Worm (Caenorhabditis elegans) whole organism, L3 larva: ENCODE data around the gene mfsd-6.

Experiments
- R02D3.7 ChIP-seq: fragments of 150-350 bp; optimal IDR thresholded peaks from 2 replicates; lab custom pipeline; 2014; ENCODE audit warnings: missing biosample characterization, missing genetic modification characterization
- ZK546.5 ChIP-seq: sonication (generic microtip); optimal IDR thresholded peaks from 2 replicates; lab custom pipeline; 2017; ENCODE audit warnings: missing biosample characterization, missing genetic modification characterization
- ama-1 ChIP-seq: fragments of 150-350 bp; optimal IDR thresholded peaks from 2 replicates; lab custom pipeline; 2018
- ceh-16 ChIP-seq: sonication (generic microtip); optimal IDR thresholded peaks from 2 replicates; lab custom pipeline; 2017; ENCODE audit warnings: missing biosample characterization, missing genetic modification characterization
- ceh-82 ChIP-seq: fragments of 150-350 bp; optimal IDR thresholded peaks from 2 replicates; lab custom pipeline; 2014; ENCODE audit warnings: missing biosample characterization, missing genetic modification characterization
- ceh-9 ChIP-seq: sonication (generic microtip); optimal IDR thresholded peaks from 2 replicates; lab custom pipeline; 2018; ENCODE audit warnings: missing biosample characterization, missing genetic modification characterization
- daf-12 ChIP-seq: fragments of 150-350 bp; optimal IDR thresholded peaks from 2 replicates; lab custom pipeline; 2014; ENCODE audit warnings: missing biosample characterization, missing genetic modification reagents, missing genetic modification characterization
- egl-27 ChIP-seq: sonication (generic microtip); optimal IDR thresholded peaks from 4 replicates; lab custom pipeline; 2017; ENCODE audit warnings: missing biosample characterization, missing genetic modification reagents, missing genetic modification characterization
- egl-5 ChIP-seq: fragments of 150-350 bp; optimal IDR thresholded peaks from 2 replicates; lab custom pipeline; 2017; ENCODE audit warnings: missing biosample characterization, missing genetic modification reagents, missing genetic modification characterization, inconsistent platforms
- elt-1 ChIP-seq: fragments of 150-350 bp; optimal IDR thresholded peaks from 2 replicates; lab custom pipeline; 2014; ENCODE audit warnings: missing biosample characterization, missing genetic modification characterization
- elt-2 ChIP-seq: sonication (generic microtip); optimal IDR thresholded peaks from 2 replicates; lab custom pipeline; 2016; ENCODE audit warnings: missing genetic modification reagents, mild to moderate bottlenecking, missing genetic modification characterization, missing compliant biosample characterization
- eor-1 ChIP-seq, 2 experiments: fragments of 150-350 bp; optimal IDR thresholded peaks; 2 replicates each; lab custom pipeline; 2014 to 2018; ENCODE audit warnings: missing biosample characterization in 2 of 2, missing genetic modification characterization in 2 of 2
- fkh-10 ChIP-seq: sonication (generic microtip); optimal IDR thresholded peaks from 2 replicates; lab custom pipeline; 2017; ENCODE audit warnings: missing biosample characterization, missing genetic modification reagents, missing genetic modification characterization
- fkh-2 ChIP-seq: fragments of 150-350 bp; optimal IDR thresholded peaks from 2 replicates; lab custom pipeline; 2014; ENCODE audit warnings: missing biosample characterization, missing genetic modification reagents, missing genetic modification characterization
- fos-1 ChIP-seq: fragments of 150-350 bp; optimal IDR thresholded peaks from 2 replicates; lab custom pipeline; 2014; ENCODE audit warnings: missing biosample characterization, missing genetic modification characterization
- hmg-11 ChIP-seq: sonication (generic microtip); optimal IDR thresholded peaks from 2 replicates; lab custom pipeline; 2016; ENCODE audit warnings: missing genetic modification characterization, missing compliant biosample characterization
- jun-1 ChIP-seq: fragments of 150-350 bp; optimal IDR thresholded peaks from 2 replicates; lab custom pipeline; 2014; ENCODE audit warnings: missing biosample characterization, missing genetic modification reagents, missing genetic modification characterization
- lin-15B ChIP-seq: fragments of 150-350 bp; optimal IDR thresholded peaks from 2 replicates; lab custom pipeline; 2014; ENCODE audit warnings: missing biosample characterization, missing genetic modification characterization
- lin-39 ChIP-seq: fragments of 150-350 bp; optimal IDR thresholded peaks from 2 replicates; lab custom pipeline; 2018; ENCODE audit warnings: missing biosample characterization, missing genetic modification reagents, missing genetic modification characterization
- lsy-12 ChIP-seq: sonication (generic microtip); optimal IDR thresholded peaks from 2 replicates; lab custom pipeline; 2016; ENCODE audit warnings: mild to moderate bottlenecking, missing genetic modification characterization, missing compliant biosample characterization
- mdl-1 ChIP-seq: fragments of 150-350 bp; optimal IDR thresholded peaks from 2 replicates; lab custom pipeline; 2014; ENCODE audit warnings: missing biosample characterization, missing genetic modification characterization
- mml-1 ChIP-seq: fragments of 150-350 bp; sonication (generic microtip); optimal IDR thresholded peaks from 3 replicates; lab custom pipeline; 2014; ENCODE audit warnings: missing biosample characterization, missing genetic modification characterization
- nfya-1 ChIP-seq: sonication (generic microtip); optimal IDR thresholded peaks from 2 replicates; lab custom pipeline; 2017; ENCODE audit warnings: missing genetic modification characterization, mild to moderate bottlenecking, missing compliant biosample characterization, antibody characterized with exemption, moderate library complexity; ENCODE audit not compliant: insufficient read depth
- nhr-11 ChIP-seq: fragments of 150-350 bp; optimal IDR thresholded peaks from 2 replicates; lab custom pipeline; 2014; ENCODE audit warnings: missing biosample characterization, missing genetic modification characterization
- nhr-23 ChIP-seq: fragments of 150-350 bp; optimal IDR thresholded peaks from 2 replicates; lab custom pipeline; 2014; ENCODE audit warnings: missing biosample characterization, missing genetic modification reagents, missing genetic modification characterization
- nhr-237 ChIP-seq: fragments of 150-350 bp; optimal IDR thresholded peaks from 2 replicates; lab custom pipeline; 2014; ENCODE audit warnings: missing biosample characterization, missing genetic modification characterization
- nhr-25 ChIP-seq: sonication (generic microtip); optimal IDR thresholded peaks from 2 replicates; lab custom pipeline; 2017; ENCODE audit warnings: missing biosample characterization, missing genetic modification characterization
- nhr-28 ChIP-seq: fragments of 150-350 bp; optimal IDR thresholded peaks from 2 replicates; lab custom pipeline; 2014; ENCODE audit warnings: missing biosample characterization, missing genetic modification characterization
- nhr-43 ChIP-seq: sonication (generic microtip); optimal IDR thresholded peaks from 2 replicates; lab custom pipeline; 2016; ENCODE audit warnings: mild to moderate bottlenecking, missing genetic modification characterization, missing compliant biosample characterization; ENCODE audit not compliant: poor library complexity, severe bottlenecking
- nhr-67 ChIP-seq: fragments of 150-350 bp; optimal IDR thresholded peaks from 2 replicates; lab custom pipeline; 2014; ENCODE audit warnings: missing biosample characterization, missing genetic modification characterization
- nhr-76 ChIP-seq: fragments of 150-350 bp; sonication (generic microtip); optimal IDR thresholded peaks from 5 replicates; lab custom pipeline; 2014; ENCODE audit warnings: missing biosample characterization, missing genetic modification characterization
- nhr-77 ChIP-seq: fragments of 150-350 bp; optimal IDR thresholded peaks from 2 replicates; lab custom pipeline; 2014; ENCODE audit warnings: missing biosample characterization, missing genetic modification characterization
- pha-4 ChIP-seq: fragments of 150-350 bp; optimal IDR thresholded peaks from 2 replicates; lab custom pipeline; 2014; ENCODE audit warnings: missing biosample characterization, missing genetic modification reagents, missing genetic modification characterization
- sea-2 ChIP-seq: fragments of 150-350 bp; sonication (generic microtip); optimal IDR thresholded peaks from 4 replicates; lab custom pipeline; 2014; ENCODE audit warnings: missing biosample characterization, missing genetic modification reagents, missing genetic modification characterization
- skn-1 ChIP-seq: fragments of 150-350 bp; optimal IDR thresholded peaks from 2 replicates; lab custom pipeline; 2014; ENCODE audit warnings: missing biosample characterization, missing genetic modification characterization
- snpc-4 ChIP-seq: fragments of 150-350 bp; optimal IDR thresholded peaks from 2 replicates; lab custom pipeline; 2014; ENCODE audit warnings: missing biosample characterization, missing genetic modification characterization
- unc-39 ChIP-seq: sonication (generic microtip); optimal IDR thresholded peaks from 4 replicates; lab custom pipeline; 2017; ENCODE audit warnings: missing biosample characterization, missing genetic modification characterization
- zag-1 ChIP-seq: fragments of 150-350 bp; optimal IDR thresholded peaks from 2 replicates; lab custom pipeline; 2014; ENCODE audit warnings: missing biosample characterization, missing genetic modification characterization
- ztf-4 ChIP-seq: fragments of 150-350 bp; optimal IDR thresholded peaks from 2 replicates; lab custom pipeline; 2014; ENCODE audit warnings: missing biosample characterization, missing genetic modification characterization

mfsd-6 gene

DNA sequence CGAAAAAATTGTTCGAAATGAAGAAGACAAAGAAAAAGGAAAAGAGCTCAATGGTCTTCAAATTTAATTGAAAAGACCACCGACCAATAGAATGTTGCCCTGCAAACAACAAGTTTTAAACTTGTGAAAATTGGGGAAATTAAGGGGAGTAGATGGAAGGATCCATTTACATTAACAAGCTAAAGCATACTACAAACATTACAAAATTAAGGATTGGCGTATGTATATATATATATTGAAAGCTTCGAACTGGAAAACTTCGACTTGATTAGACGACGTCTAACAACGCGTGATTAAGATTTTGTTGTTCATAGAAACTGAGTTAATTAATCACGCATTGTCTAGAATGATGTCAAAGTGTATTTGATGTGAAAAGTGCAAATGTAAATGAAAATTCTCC lies 9.0 kb upstream of the mfsd-6 start, which contains the start of gene R13A5.15:
Gene R13A5.15 (minus strand): TSS at position 101 of the 400 bp plus-strand sequence.
- no peak for TF ChIP-seq ceh-9
- TF ChIP-seq lsy-12 = no peak
- TF ChIP-seq ztf-4 (tag; lab: Kevin White, UChicago) = no peak
- TF ChIP-seq elt-2 (tag; lab: Kevin White, UChicago) = no peak
- TF ChIP-seq nhr-11 = no peak
- TF ChIP-seq jun-1 (tag; lab: Kevin White, UChicago) = no peak
- TF ChIP-seq nhr-43 = no peak
- no peak for TF ChIP-seq ceh-16 (tag; lab: Kevin White, UChicago)
- no peak for TF ChIP-seq fos-1 (tag; lab: Kevin White, UChicago)
- no peak for TF ChIP-seq skn-1
- no peak for TF ChIP-seq eor-1 (tag; optimal IDR thresholded peaks at IDR 0.05; lab: Kevin White, UChicago)
- TF ChIP-seq zag-1 (tag; lab: Kevin White, UChicago) = no peak
- no peak for TF ChIP-seq snpc-4
- TF ChIP-seq nhr-67 (tag; lab: Kevin White, UChicago) = no peak
- TF ChIP-seq ZK546.5 (tag; lab: Kevin White, UChicago) = no peak

DNA sequence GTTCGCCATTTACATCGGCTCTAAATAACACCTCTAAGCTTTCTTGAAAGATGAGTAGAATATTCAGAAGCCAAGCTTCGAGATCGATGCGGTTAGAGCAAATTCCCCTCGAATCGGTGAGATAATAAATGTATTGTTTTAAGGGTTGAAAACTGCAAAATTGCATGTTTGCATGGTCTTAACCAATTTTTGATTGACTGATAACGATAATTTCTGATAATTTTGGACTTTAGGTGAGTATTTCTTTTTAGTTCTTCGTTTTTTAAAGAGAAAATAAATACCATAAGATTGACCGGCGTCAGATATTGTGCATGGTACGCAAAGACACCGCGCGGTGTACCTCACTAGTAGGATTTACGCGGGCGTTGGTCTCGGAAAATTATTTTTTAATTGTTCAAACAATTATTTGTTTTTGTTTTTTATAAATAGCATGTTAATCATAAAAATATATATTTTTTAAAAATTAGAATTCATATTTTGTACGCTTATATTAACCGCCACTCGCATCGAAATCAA lies 5.0 kb upstream of the mfsd-6 start, which contains the start of gene cup-5:
Gene cup-5 (plus strand): TSS at position 51 of the 516 bp plus-strand sequence.
- TF ChIP-seq hmg-11 (tag; lab: Kevin White, UChicago) = no peak
- TF ChIP-seq nhr-25 (tag; lab: Kevin White, UChicago) = peak; percentile 5
- no peak for TF ChIP-seq mdl-1 (tag; lab: Kevin White, UChicago)
- TF ChIP-seq ama-1 (lab: Kevin White, UChicago) = no peak
- TF ChIP-seq elt-2 (tag; lab: Kevin White, UChicago) = peak; percentile 27
- no peak for TF ChIP-seq nhr-76 (tag; lab: Kevin White, UChicago)
- no peak for TF ChIP-seq ztf-4 (tag; lab: Kevin White, UChicago)
- TF ChIP-seq ceh-9 = no peak
- peak; percentile 7 for TF ChIP-seq lin-39 (tag; lab: Kevin White, UChicago)
- TF ChIP-seq mml-1 = no peak
- TF ChIP-seq unc-39 (tag; lab: Kevin White, UChicago) = no peak
- TF ChIP-seq snpc-4 = no peak
- no peak for TF ChIP-seq egl-5 (tag; lab: Kevin White, UChicago)
- TF ChIP-seq egl-27 = no peak
- no peak for TF ChIP-seq elt-1 (tag; lab: Kevin White, UChicago)
- TF ChIP-seq skn-1 = no peak
- TF ChIP-seq nhr-67 (tag; lab: Kevin White, UChicago) = no peak
- no peak for TF ChIP-seq ceh-16 (tag; lab: Kevin White, UChicago)
- TF ChIP-seq fkh-10 (GFP tag; lab: Kevin White, UChicago) = no peak
- no peak for TF ChIP-seq nhr-23 (tag; lab: Kevin White, UChicago)
- TF ChIP-seq R02D3.7 (tag; lab: Kevin White, UChicago) = peak; percentile 84
- TF ChIP-seq fkh-2 (tag; lab: Kevin White, UChicago) = no peak
- no peak for TF ChIP-seq nhr-43
- TF ChIP-seq nhr-28 (tag; lab: Kevin White, UChicago) = no peak
- no peak for TF ChIP-seq nhr-11
- peak; percentile 39 for TF ChIP-seq lin-15B (tag; lab: Kevin White, UChicago)
- peak; percentile 80 for TF ChIP-seq pha-4 (tag; lab: Kevin White, UChicago)
- no peak for TF ChIP-seq daf-12 (tag; lab: Kevin White, UChicago)
- TF ChIP-seq nhr-77 (tag; lab: Kevin White, UChicago) = no peak
- no peak for TF ChIP-seq fos-1 (tag; lab: Kevin White, UChicago)
- TF ChIP-seq sea-2 (GFP tag; lab: Kevin White, UChicago) = no peak
- no peak for TF ChIP-seq zag-1 (tag; lab: Kevin White, UChicago)
- no peak for TF ChIP-seq ceh-82 (tag; lab: Kevin White, UChicago)
- TF ChIP-seq nfya-1 (tag; lab: Kevin White, UChicago) = peak; percentile 45
- no peak for TF ChIP-seq nhr-237 (tag; lab: Kevin White, UChicago)

DNA sequence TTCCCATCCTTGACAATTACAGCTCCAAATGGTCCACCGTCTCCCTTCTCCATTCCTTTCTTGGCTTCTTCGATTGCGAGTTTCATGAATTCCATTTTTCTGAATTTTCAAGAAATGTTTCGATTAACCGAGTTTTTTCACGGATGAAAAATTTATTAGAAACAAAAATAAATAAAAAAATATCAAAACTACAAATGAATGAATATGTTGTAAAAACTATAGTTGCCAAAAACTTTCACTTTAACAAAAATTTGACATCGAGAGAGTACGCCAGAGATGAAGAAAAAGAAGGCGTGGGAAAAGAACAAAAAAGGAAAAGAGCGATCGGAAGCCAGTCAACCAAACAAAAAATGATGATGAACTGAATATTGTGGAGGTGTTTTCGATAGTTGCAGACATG lies 3.7 kb upstream of the mfsd-6 start, which contains the start of gene R13A5.10:
Gene R13A5.10 (minus strand): TSS at position 101 of the 400 bp plus-strand sequence.
- TF ChIP-seq ZK546.5 (tag; lab: Kevin White, UChicago) = no peak
- TF ChIP-seq lsy-12 = no peak
- no peak for TF ChIP-seq elt-2 (tag; lab: Kevin White, UChicago)
- no peak for TF ChIP-seq pha-4 (tag; lab: Kevin White, UChicago)
- no peak for TF ChIP-seq nhr-23 (tag; lab: Kevin White, UChicago)
- TF ChIP-seq ama-1 (lab: Kevin White, UChicago) = no peak
